Worm (Caenorhabditis elegans): Measurements from ENCODE around the gene sec-22.
A peak's percentile ranks its signal among the peaks of the same experiment; 100 is the strongest.

sec-22 gene

ce11 chrX:1026722-1027121 lies 8.6 kb upstream of the sec-22 start (continued):
- no peak for TF ChIP-seq spr-3 (GFP tag; optimal IDR thresholded peaks at IDR 0.05)
- no peak for TF ChIP-seq nhr-237 (tag; optimal IDR thresholded peaks at IDR 0.05)
- TF ChIP-seq hlh-11 (tag; optimal IDR thresholded peaks at IDR 0.05) = peak; percentile 42
- TF ChIP-seq duxl-1 (tag; optimal IDR thresholded peaks at IDR 0.05; ENCODE audit: poor library complexity) = no peak
- no peak for TF ChIP-seq ztf-11 (tag; optimal IDR thresholded peaks at IDR 0.05)
- no peak for TF ChIP-seq zfp-2 (tag; optimal IDR thresholded peaks at IDR 0.05)
- TF ChIP-seq F49E8.2 (tag; optimal IDR thresholded peaks at IDR 0.05; ENCODE audit: borderline replicate concordance) = no peak
- TF ChIP-seq cey-2 (tag; optimal IDR thresholded peaks at IDR 0.05; ENCODE audit: borderline replicate concordance, insufficient read depth) = no peak

- TF ChIP-seq lin-1 (GFP tag; IDR thresholded peaks at IDR 0.05) = no peak
- peak; percentile 12 for TF ChIP-seq nhr-28 (tag; optimal IDR thresholded peaks at IDR 0.05)
Measured at ce11 chrX:1027370-1027769, 8.0 kb upstream of the sec-22 start.

- TF ChIP-seq aha-1 (tag) (peak; percentile 94), nhr-41 (GFP tag; IDR thresholded peaks at IDR 0.05) (no peak), T26A8.4 (GFP tag; IDR thresholded peaks at IDR 0.05) (0 out of 2 replicates have a peak, but pooled peaks have one; percentile 26), tag-97 (GFP tag; IDR thresholded peaks at IDR 0.05) (no peak), nhr-25 (tag; optimal IDR thresholded peaks at IDR 0.05; ENCODE audit: borderline replicate concordance, insufficient read depth) (no peak), lin-38 (GFP tag; IDR thresholded peaks at IDR 0.05) (no peak), pqm-1 (tag; optimal IDR thresholded peaks at IDR 0.05) (no peak), nhr-76 (tag; optimal IDR thresholded peaks at IDR 0.05) (no peak)
Measured at ce11 chrX:1030867-1031266, 4.5 kb upstream of the sec-22 start.

- TF ChIP-seq nhr-237 (tag; optimal IDR thresholded peaks at IDR 0.05) = no peak
Measured at ce11 chrX:1038347-1038746, 3.0 kb downstream of the sec-22 start, which contains the start of gene F55A4.7. F55A4.7 (minus strand) TSS chrX:1038447.

- TF ChIP-seq F49E8.2 (tag; optimal IDR thresholded peaks at IDR 0.05; ENCODE audit: borderline replicate concordance) (no peak), zip-2 (tag; optimal IDR thresholded peaks at IDR 0.05) (peak; percentile 96)
Measured at ce11 chrX:1044327-1044726, 9.0 kb downstream of the sec-22 start.

ce11 chrX:1046156-1046831 lies 10.9 kb downstream of the sec-22 start, which contains the start of gene vpat-1:
vpat-1 (minus strand) TSS chrX:1046206.
- TF ChIP-seq Y75B8A.6 (GFP tag; IDR thresholded peaks at IDR 0.05) (no peak), Y105C5A.15 (GFP tag; IDR thresholded peaks at IDR 0.05) (no peak), F44E2.7 (GFP tag; IDR thresholded peaks at IDR 0.05) (no peak), madf-5 (GFP tag; IDR thresholded peaks at IDR 0.05) (no peak), ZK546.5 (tag; optimal IDR thresholded peaks at IDR 0.05) (no peak), nhr-77 (tag; optimal IDR thresholded peaks at IDR 0.05) (peak; percentile 40), T26A8.4 (GFP tag; IDR thresholded peaks at IDR 0.05) (no peak), dmd-6 (GFP tag; IDR thresholded peaks at IDR 0.05) (peak; percentile 26; the same call in 1 of the 2 replicates), nhr-6 (tag; optimal IDR thresholded peaks at IDR 0.05) (no peak), dve-1 (tag; optimal IDR thresholded peaks at IDR 0.05; ENCODE audit: insufficient read depth) (peak; percentile 74), hlh-11 (tag; optimal IDR thresholded peaks at IDR 0.05) (peak; percentile 57), mep-1 (tag; optimal IDR thresholded peaks at IDR 0.05) (no peak), lin-15B (tag; optimal IDR thresholded peaks at IDR 0.05) (no peak), ama-1 (optimal IDR thresholded peaks at IDR 0.05) (no peak), zag-1 (tag; optimal IDR thresholded peaks at IDR 0.05) (no peak), daf-16 (GFP tag; optimal IDR thresholded peaks at IDR 0.05) (no peak), daf-16 (tag; optimal IDR thresholded peaks at IDR 0.05) (peak; percentile 87), arid-1 (GFP tag; conservative IDR thresholded peaks at IDR 0.05) (no peak), snpc-1.2 (GFP tag; IDR thresholded peaks at IDR 0.05) (no peak), egl-43 (GFP tag; IDR thresholded peaks at IDR 0.05) (no peak), lin-38 (GFP tag; IDR thresholded peaks at IDR 0.05) (no peak), spr-1 (tag; optimal IDR thresholded peaks at IDR 0.05) (no peak), hlh-30 (tag; optimal IDR thresholded peaks at IDR 0.05; ENCODE audit: insufficient read depth) (no peak), hmg-1.1 (GFP tag; IDR thresholded peaks at IDR 0.05) (no peak), aha-1 (tag) (no peak), daf-12 (tag; optimal IDR thresholded peaks at IDR 0.05) (no peak), nhr-25 (tag; optimal IDR thresholded peaks at IDR 0.05; ENCODE audit: borderline replicate concordance, insufficient read depth) (no peak), nhr-28 (tag; optimal IDR thresholded peaks at IDR 0.05) (peak; percentile 93)

All from whole organism, L4 larva.